Worm (Caenorhabditis elegans) whole organism, late embryonic: ENCODE results near the gene ugt-32.

Source experiments
- ceh-6 ChIP-seq: fragments of 200-800 bp; sonication (Bioruptor generic); optimal IDR thresholded peaks from 2 replicates; lab custom pipeline; 2018; ENCODE audit warnings: mild to moderate bottlenecking, missing genetic modification characterization, missing compliant biosample characterization
- elt-2 ChIP-seq: sonication (generic microtip); optimal IDR thresholded peaks from 2 replicates; lab custom pipeline; 2016; ENCODE audit warnings: missing genetic modification reagents, missing genetic modification characterization, missing compliant biosample characterization
- ets-4 ChIP-seq: sonication (generic microtip); optimal IDR thresholded peaks from 2 replicates; lab custom pipeline; 2016; ENCODE audit warnings: missing genetic modification characterization, missing compliant biosample characterization
- nhr-11 ChIP-seq: fragments of 150-350 bp; optimal IDR thresholded peaks from 2 replicates; lab custom pipeline; 2014; ENCODE audit warnings: missing biosample characterization, missing genetic modification characterization
- rnt-1 ChIP-seq: sonication (generic microtip); optimal IDR thresholded peaks from 2 replicates; lab custom pipeline; 2016; ENCODE audit warnings: missing genetic modification characterization, missing compliant biosample characterization
- sox-4 ChIP-seq: sonication (generic microtip); optimal IDR thresholded peaks from 2 replicates; lab custom pipeline; 2017; ENCODE audit warnings: mild to moderate bottlenecking, missing genetic modification characterization, inconsistent platforms, missing compliant biosample characterization

- TF ChIP-seq elt-2 (tag; lab: Kevin White, UChicago): no peak
- no peak for TF ChIP-seq ceh-6 (GFP tag; lab: Kevin White, UChicago)
- TF ChIP-seq rnt-1: no peak
- TF ChIP-seq ets-4 (tag; lab: Kevin White, UChicago): no peak
- no peak for TF ChIP-seq sox-4 (tag; lab: Kevin White, UChicago)
- TF ChIP-seq nhr-11 (tag; lab: Kevin White, UChicago): no peak
These were observed 41.9 kb downstream of the ugt-32 start for ce11 chrV:3801787-3802417.
